Fruit fly (Drosophila melanogaster) whole organism, wandering third instar larva: ENCODE data around the gene Hand.

Experiments
- Abd-B ChIP-seq: fragments of >200 bp; optimal IDR thresholded peaks from 2 replicates; lab custom pipeline; 2017; ENCODE audit warnings: missing biosample characterization, missing genetic modification characterization
- CG32264 ChIP-seq: fragments of 200-800 bp; sonication (Bioruptor generic); optimal IDR thresholded peaks from 2 replicates; lab custom pipeline; 2016; ENCODE audit warnings: missing biosample characterization, missing genetic modification characterization
- CG9705 ChIP-seq: fragments of 200-800 bp; sonication (Bioruptor generic); optimal IDR thresholded peaks from 2 replicates; lab custom pipeline; 2018; ENCODE audit warnings: missing biosample characterization, mild to moderate bottlenecking, missing genetic modification characterization
- CrebA ChIP-seq: fragments of 200-800 bp; sonication (Bioruptor generic); optimal IDR thresholded peaks from 2 replicates; lab custom pipeline; 2016; ENCODE audit warnings: missing biosample characterization, mild to moderate bottlenecking, missing genetic modification characterization, borderline replicate concordance
- Dfd ChIP-seq: fragments of >200 bp; optimal IDR thresholded peaks from 2 replicates; lab custom pipeline; 2017; ENCODE audit warnings: missing biosample characterization, missing genetic modification characterization
- Dif ChIP-seq: fragments of 200-275, 200-300 bp; sonication (Bioruptor generic); optimal IDR thresholded peaks from 2 replicates; lab custom pipeline; 2018; ENCODE audit warnings: missing biosample characterization, missing genetic modification characterization; ENCODE audit not compliant: partially characterized antibody
- GATAd ChIP-seq: sonication (Bioruptor generic); optimal IDR thresholded peaks from 2 replicates; lab custom pipeline; 2016; ENCODE audit warnings: missing biosample characterization, missing genetic modification characterization
- HLH106 ChIP-seq: fragments of 200-800 bp; optimal IDR thresholded peaks from 3 replicates; lab custom pipeline; 2019; ENCODE audit warnings: missing biosample characterization, mild to moderate bottlenecking, missing genetic modification characterization, moderate library complexity
- Hnf4 ChIP-seq: fragments of 200-800 bp; sonication (Bioruptor generic); optimal IDR thresholded peaks from 2 replicates; lab custom pipeline; 2016; ENCODE audit warnings: missing biosample characterization, mild to moderate bottlenecking, missing genetic modification characterization
- Hr78 ChIP-seq: fragments of >200 bp; optimal IDR thresholded peaks from 2 replicates; lab custom pipeline; 2017; ENCODE audit warnings: missing biosample characterization, missing genetic modification characterization
- Hr83 ChIP-seq: fragments of 200-300 bp; sonication (Bioruptor generic); optimal IDR thresholded peaks from 2 replicates; lab custom pipeline; 2016; ENCODE audit warnings: missing biosample characterization, mild to moderate bottlenecking, missing genetic modification characterization, moderate library complexity; ENCODE audit not compliant: poor library complexity, severe bottlenecking
- Mio ChIP-seq: sonication (Bioruptor generic); optimal IDR thresholded peaks from 2 replicates; lab custom pipeline; 2016; ENCODE audit warnings: missing biosample characterization, missing genetic modification characterization
- Myc ChIP-seq: fragments of >200 bp; optimal IDR thresholded peaks from 2 replicates; lab custom pipeline; 2017
- N ChIP-seq: fragments of >200 bp; optimal IDR thresholded peaks from 2 replicates; lab custom pipeline; 2018; ENCODE audit warnings: missing biosample characterization, missing external identifiers, missing genetic modification characterization
- OdsH ChIP-seq: fragments of 200-800 bp; sonication (Bioruptor generic); optimal IDR thresholded peaks from 2 replicates; lab custom pipeline; 2016; ENCODE audit warnings: missing biosample characterization, mild to moderate bottlenecking, missing genetic modification characterization
- Rel ChIP-seq, 2 experiments: fragments of 200-800 bp; sonication (Bioruptor generic) in 1 of 2; optimal IDR thresholded peaks; 2 replicates in 1 of 2; 3 replicates in 1 of 2; lab custom pipeline; 2016 to 2019; ENCODE audit warnings: mild to moderate bottlenecking in 2 of 2, missing biosample characterization in 2 of 2, missing genetic modification characterization in 2 of 2, moderate library complexity in 1 of 2
- Sp1 ChIP-seq: fragments of 200-800 bp; sonication (Bioruptor generic); optimal IDR thresholded peaks from 3 replicates; lab custom pipeline; 2019; ENCODE audit warnings: missing biosample characterization, mild to moderate bottlenecking, missing genetic modification characterization, moderate library complexity
- Vsx2 ChIP-seq: fragments of 200-300, 225-300 bp; sonication (Bioruptor generic); optimal IDR thresholded peaks from 2 replicates; lab custom pipeline; 2018; ENCODE audit warnings: missing biosample characterization, missing genetic modification characterization; ENCODE audit not compliant: partially characterized antibody
- br ChIP-seq: fragments of 200-800 bp; sonication (Bioruptor generic); optimal IDR thresholded peaks from 2 replicates; lab custom pipeline; 2016; ENCODE audit warnings: missing biosample characterization, missing genetic modification characterization
- brk ChIP-seq: fragments of 200-800 bp; sonication (Bioruptor generic); optimal IDR thresholded peaks from 2 replicates; lab custom pipeline; 2016; ENCODE audit warnings: missing biosample characterization, mild to moderate bottlenecking, missing genetic modification characterization
- dl ChIP-seq, 2 experiments: fragments of 175-275, 200-275 bp in 1 of 2; fragments of 200-275 bp in 1 of 2; sonication (Bioruptor generic); optimal IDR thresholded peaks; lab custom pipeline; 2018; ENCODE audit warnings: mild to moderate bottlenecking in 2 of 2, missing biosample characterization in 2 of 2, missing genetic modification characterization in 2 of 2, moderate library complexity in 2 of 2; ENCODE audit not compliant: partially characterized antibody in 2 of 2, insufficient read depth in 1 of 2
- dmrt93B ChIP-seq: fragments of 200-800 bp; sonication (Bioruptor generic); optimal IDR thresholded peaks from 2 replicates; lab custom pipeline; 2018; ENCODE audit warnings: missing biosample characterization, mild to moderate bottlenecking, missing genetic modification characterization
- dsf ChIP-seq: sonication (Bioruptor generic); optimal IDR thresholded peaks from 2 replicates; lab custom pipeline; 2016; ENCODE audit warnings: missing biosample characterization, missing genetic modification characterization, borderline replicate concordance
- ey ChIP-seq: fragments of 200-800 bp; sonication (Bioruptor generic); optimal IDR thresholded peaks from 2 replicates; lab custom pipeline; 2016; ENCODE audit warnings: missing biosample characterization, missing genetic modification characterization
- foxo ChIP-seq, 2 experiments: fragments of 200-800 bp; sonication (Bioruptor generic); optimal IDR thresholded peaks; 2 replicates in 1 of 2; 3 replicates in 1 of 2; lab custom pipeline; 2016 to 2017; ENCODE audit warnings: missing biosample characterization in 2 of 2, missing genetic modification characterization in 2 of 2
- h ChIP-seq: fragments of 200-800 bp; sonication (Bioruptor generic); optimal IDR thresholded peaks from 3 replicates; lab custom pipeline; 2016; ENCODE audit warnings: missing biosample characterization, mild to moderate bottlenecking, missing genetic modification characterization
- jim ChIP-seq: fragments of 175-275, 200-325 bp; sonication (Bioruptor generic); optimal IDR thresholded peaks from 2 replicates; lab custom pipeline; 2016; ENCODE audit warnings: missing biosample characterization, mild to moderate bottlenecking, missing genetic modification characterization
- lola ChIP-seq: fragments of >200 bp; optimal IDR thresholded peaks from 2 replicates; lab custom pipeline; 2017; ENCODE audit warnings: missing biosample characterization, missing genetic modification characterization
- pan ChIP-seq: fragments of >200 bp; optimal IDR thresholded peaks from 2 replicates; lab custom pipeline; 2017
- psq ChIP-seq: fragments of 200-800 bp; sonication (Bioruptor generic); optimal IDR thresholded peaks from 3 replicates; lab custom pipeline; 2017; ENCODE audit warnings: missing biosample characterization, mild to moderate bottlenecking, missing genetic modification characterization, moderate library complexity
- rgr ChIP-seq: fragments of 200-800 bp; sonication (Bioruptor generic); optimal IDR thresholded peaks from 3 replicates; lab custom pipeline; 2016; ENCODE audit warnings: missing biosample characterization, mild to moderate bottlenecking, missing genetic modification characterization
- sage ChIP-seq: fragments of 200-800 bp; sonication (Bioruptor generic); optimal IDR thresholded peaks from 2 replicates; lab custom pipeline; 2016; ENCODE audit warnings: missing biosample characterization, mild to moderate bottlenecking, missing genetic modification characterization
- sv ChIP-seq: fragments of 200-800 bp; sonication (Bioruptor generic); optimal IDR thresholded peaks from 3 replicates; lab custom pipeline; 2016; ENCODE audit warnings: missing biosample characterization, missing genetic modification characterization
- usp ChIP-seq: fragments of >200 bp; optimal IDR thresholded peaks from 2 replicates; lab custom pipeline; 2017; ENCODE audit warnings: missing biosample characterization, missing genetic modification characterization
- woc ChIP-seq: sonication (Bioruptor generic); optimal IDR thresholded peaks from 2 replicates; lab custom pipeline; 2016; ENCODE audit warnings: missing biosample characterization, mild to moderate bottlenecking, missing genetic modification characterization

Gene Hand

dm6 chr2L:10334213-10334612, 39.0 kb upstream of the Hand start:
- TF ChIP-seq dmrt93B (GFP tag; lab: Kevin White, UChicago) (no peak), woc (GFP tag; lab: Kevin White, UChicago) (no peak), CG9705 (GFP tag; lab: Kevin White, UChicago) (no peak), sage (GFP tag; lab: Kevin White, UChicago) (no peak), Dif (GFP tag; lab: Kevin White, UChicago) (no peak), Dfd (GFP tag; lab: Kevin White, UChicago) (no peak), sv (no peak), N (no peak), Hr83 (GFP tag; lab: Kevin White, UChicago) (no peak), Rel (GFP tag; optimal IDR thresholded peaks at IDR 0.05; lab: Kevin White, UChicago) (no peak), Rel (tag; optimal IDR thresholded peaks at IDR 0.05; lab: Kevin White, UChicago) (no peak), Hr78 (no peak), brk (no peak), Hnf4 (no peak), HLH106 (tag; lab: Kevin White, UChicago) (no peak), Vsx2 (no peak), Sp1 (GFP tag; lab: Kevin White, UChicago) (no peak)

dm6 chr2L:10333091-10333991, 38.2 kb upstream of the Hand start, which contains the start of gene GATAd:
Gene GATAd, plus strand, starts transcription at chr2L:10333734.
- TF ChIP-seq br: no peak
- no peak for TF ChIP-seq sage (GFP tag; lab: Kevin White, UChicago)
- TF ChIP-seq Myc (lab: Kevin White, UChicago): peak; percentile 71
- TF ChIP-seq Sp1 (GFP tag; lab: Kevin White, UChicago): no peak
- no peak for TF ChIP-seq dsf (GFP tag; lab: Kevin White, UChicago)
- peak; percentile 50 for TF ChIP-seq Hr83 (GFP tag; lab: Kevin White, UChicago)
- TF ChIP-seq brk: peak; percentile 56
- TF ChIP-seq psq (GFP tag; lab: Kevin White, UChicago): no peak
- TF ChIP-seq jim (GFP tag; lab: Kevin White, UChicago): no peak
- no peak for TF ChIP-seq pan (lab: Kevin White, UChicago)
- TF ChIP-seq dmrt93B (GFP tag; lab: Kevin White, UChicago): no peak
- TF ChIP-seq Hnf4: no peak
- TF ChIP-seq CrebA (GFP tag; lab: Kevin White, UChicago): no peak
- no peak for TF ChIP-seq N
- TF ChIP-seq GATAd (GFP tag; lab: Kevin White, UChicago): no peak
- TF ChIP-seq Dif (GFP tag; lab: Kevin White, UChicago): no peak
- peak; percentile 2 for TF ChIP-seq woc (GFP tag; lab: Kevin White, UChicago)
- TF ChIP-seq Abd-B (GFP tag; lab: Kevin White, UChicago): no peak
- TF ChIP-seq ey: no peak
- no peak for TF ChIP-seq h
- no peak for TF ChIP-seq sv
- no peak for TF ChIP-seq Rel (GFP tag; optimal IDR thresholded peaks at IDR 0.05; lab: Kevin White, UChicago)
- TF ChIP-seq Rel (tag; optimal IDR thresholded peaks at IDR 0.05; lab: Kevin White, UChicago): peak; percentile 35
- TF ChIP-seq foxo (GFP tag; optimal IDR thresholded peaks at IDR 0.05; lab: Kevin White, UChicago): no peak
- no peak for TF ChIP-seq rgr (GFP tag; lab: Kevin White, UChicago)
- TF ChIP-seq Hr78: no peak
- no peak for TF ChIP-seq CG9705 (GFP tag; lab: Kevin White, UChicago)

- TF ChIP-seq jim (GFP tag; lab: Kevin White, UChicago): no peak
- no peak for TF ChIP-seq sv
- no peak for TF ChIP-seq rgr (GFP tag; lab: Kevin White, UChicago)
- TF ChIP-seq N: no peak
- TF ChIP-seq Hr78: no peak
- TF ChIP-seq dl (GFP tag; optimal IDR thresholded peaks at IDR 0.05; lab: Kevin White, UChicago; ENCODE audit: insufficient read depth in 1 of 2, partially characterized antibody in 2 of 2): no peak
- no peak for TF ChIP-seq usp (GFP tag; lab: Kevin White, UChicago)
- no peak for TF ChIP-seq CrebA (GFP tag; lab: Kevin White, UChicago)
- no peak for TF ChIP-seq sage (GFP tag; lab: Kevin White, UChicago)
- no peak for TF ChIP-seq CG32264 (GFP tag; lab: Kevin White, UChicago)
- TF ChIP-seq dmrt93B (GFP tag; lab: Kevin White, UChicago): no peak
- TF ChIP-seq Dfd (GFP tag; lab: Kevin White, UChicago): no peak
- TF ChIP-seq dsf (GFP tag; lab: Kevin White, UChicago): no peak
- TF ChIP-seq lola (GFP tag; lab: Kevin White, UChicago): no peak
- no peak for TF ChIP-seq woc (GFP tag; lab: Kevin White, UChicago)
- TF ChIP-seq Mio (GFP tag; lab: Kevin White, UChicago): no peak
- TF ChIP-seq ey: no peak
- TF ChIP-seq OdsH (GFP tag; lab: Kevin White, UChicago): no peak
- TF ChIP-seq Dif (GFP tag; lab: Kevin White, UChicago): no peak
- TF ChIP-seq Myc (lab: Kevin White, UChicago): no peak
These were observed 36.1 kb upstream of the Hand start, which contains the start of the genes Schip1 and Cox10 for dm6 chr2L:10331066-10331847. Gene Schip1, minus strand, starts transcription at chr2L:10331116. Gene Cox10, plus strand, starts transcription at chr2L:10331471.
